Worm (Caenorhabditis elegans): ENCODE results near the gene Y53G8AR.6.

DNA sequence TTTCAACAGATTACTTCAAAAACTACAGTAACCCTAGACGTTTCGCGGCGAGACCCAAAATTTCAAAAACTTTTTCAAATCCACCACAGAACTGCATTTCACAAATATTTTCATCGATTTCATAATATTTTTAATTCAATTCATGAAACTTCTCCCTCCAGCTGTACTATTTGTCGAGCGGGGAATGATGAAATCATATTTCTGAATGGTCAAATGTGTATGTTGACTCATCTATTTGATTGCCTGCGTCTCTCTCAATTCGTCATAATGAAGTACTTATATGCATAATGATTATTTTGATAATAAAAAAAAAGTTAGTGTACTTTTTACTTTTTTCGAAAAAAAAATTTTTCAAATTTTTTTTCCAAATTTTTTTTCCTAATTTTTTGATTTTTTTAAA, 11.8 kb downstream of the Y53G8AR.6 start:
- TF ChIP-seq lsy-2 (tag; optimal IDR thresholded peaks at IDR 0.05) (no peak), ham-2 (GFP tag; optimal IDR thresholded peaks at IDR 0.05) (no peak), ztf-11 (tag; optimal IDR thresholded peaks at IDR 0.05) (no peak), unc-39 (tag; optimal IDR thresholded peaks at IDR 0.05) (no peak), nhr-2 (tag; optimal IDR thresholded peaks at IDR 0.05) (no peak)

Data from whole organism, mixed stage, embryonic.